Fruit fly (Drosophila melanogaster): ENCODE results near the gene Srp72.

DNA sequence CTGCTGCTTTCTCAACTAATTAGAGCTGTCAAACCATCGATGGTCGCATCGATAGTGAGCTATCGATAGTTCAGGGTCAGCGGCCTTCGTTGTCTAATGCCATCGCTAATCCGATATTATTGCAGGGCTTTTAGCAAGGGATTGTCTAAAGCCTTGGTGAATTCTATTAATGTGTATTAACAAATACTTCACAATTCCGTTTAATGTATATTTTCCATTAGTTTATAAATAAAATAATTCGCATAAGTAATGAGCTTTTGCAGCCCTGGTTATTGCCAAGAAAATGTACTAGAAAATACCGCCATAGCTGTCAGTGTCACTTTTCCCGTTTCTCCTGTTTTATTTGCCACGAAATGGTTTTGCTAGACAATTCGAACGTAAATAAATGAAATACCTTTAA, 8.7 kb upstream of the Srp72 start, which contains the start of the genes EloB and Srp14:
- TF ChIP-seq usp (GFP tag; optimal IDR thresholded peaks at IDR 0.05) (no peak), pan (optimal IDR thresholded peaks at IDR 0.05) (no peak)
